Worm (Caenorhabditis elegans) whole organism, early embryonic: ENCODE data around the gene bpnt-1.

Experiments
- B0310.2 ChIP-seq: sonication (generic microtip); optimal IDR thresholded peaks from 2 replicates; lab custom pipeline; 2016; ENCODE audit warnings: mild to moderate bottlenecking, missing genetic modification characterization, missing compliant biosample characterization
- ama-1 ChIP-seq: fragments of 150-350 bp; optimal IDR thresholded peaks from 2 replicates; lab custom pipeline; 2014
- pes-1 ChIP-seq: fragments of 200-800 bp; sonication (Bioruptor generic); IDR thresholded peaks from 2 replicates; pipeline ENCODE4 v1.3.6; 2022; ENCODE audit warnings: missing genetic modification reagents, missing genetic modification characterization, missing compliant biosample characterization
- sea-1 ChIP-seq: fragments of 200-800 bp; sonication (Bioruptor generic); conservative IDR thresholded peaks from 2 replicates; pipeline ENCODE4 v1.3.6; 2022; ENCODE audit warnings: missing genetic modification characterization, missing compliant biosample characterization
- tbx-37 ChIP-seq: fragments of 200-800 bp; sonication (Bioruptor generic); conservative IDR thresholded peaks from 2 replicates; pipeline ENCODE4 v1.3.6; 2022; ENCODE audit warnings: missing genetic modification reagents, missing genetic modification characterization, missing compliant biosample characterization

- TF ChIP-seq ama-1 (lab: Kevin White, UChicago), result no peak
- no peak for TF ChIP-seq sea-1 (GFP tag; lab: Robert Waterston, UW)
- TF ChIP-seq B0310.2 (tag; lab: Kevin White, UChicago), result no peak
- no peak for TF ChIP-seq pes-1 (GFP tag; lab: Robert Waterston, UW)
- TF ChIP-seq tbx-37, result no peak
These were observed 49.2 kb upstream of the bpnt-1 start for ce11 chrII:4370842-4371241.
